Worm (Caenorhabditis elegans): ENCODE measurements around the gene K08D8.11.

- TF ChIP-seq mls-2 (tag; optimal IDR thresholded peaks at IDR 0.05) (no peak), pha-4 (tag; optimal IDR thresholded peaks at IDR 0.05) (no peak), ceh-39 (tag; optimal IDR thresholded peaks at IDR 0.05) (no peak), nhr-12 (tag; optimal IDR thresholded peaks at IDR 0.05) (no peak)
Measured at ce11 chrIV:12854372-12855114, 40.6 kb upstream of the K08D8.11 start.
